Worm (Caenorhabditis elegans) whole organism, L4/young adult: ENCODE measurements around the gene F53E4.1.

ENCODE experiments used
- W03F9.2 ChIP-seq: fragments of 150-350 bp; optimal IDR thresholded peaks from 2 replicates; lab custom pipeline; 2014; ENCODE audit warnings: missing biosample characterization, missing genetic modification characterization
- dao-5 ChIP-seq: sonication (generic microtip); optimal IDR thresholded peaks from 2 replicates; lab custom pipeline; 2016; ENCODE audit warnings: missing genotype, missing genetic modification characterization, moderate library complexity, missing compliant biosample characterization
- him-1 ChIP-seq: sonication (generic microtip); optimal IDR thresholded peaks from 2 replicates; lab custom pipeline; 2016; ENCODE audit warnings: missing genotype, missing genetic modification reagents, missing genetic modification characterization, missing compliant biosample characterization

DNA sequence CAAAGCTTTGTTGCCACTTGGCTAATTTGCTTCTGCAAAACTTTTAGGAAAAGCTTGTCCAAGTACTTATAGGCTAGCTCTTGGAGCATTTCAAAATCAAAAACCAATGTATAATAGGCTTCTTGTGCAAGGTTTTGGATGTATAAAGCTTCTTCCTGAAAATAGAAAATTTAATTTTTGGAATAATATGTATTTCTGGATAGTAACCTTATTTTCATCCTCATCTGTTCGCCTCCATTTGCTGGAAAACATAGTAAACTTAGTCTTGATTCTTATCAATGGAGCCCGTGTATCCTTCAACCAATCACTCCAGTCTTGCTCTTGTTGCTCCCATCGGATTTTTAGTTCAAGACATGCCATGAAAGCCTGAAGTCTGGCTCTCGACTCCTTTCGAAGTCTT, 48.6 kb upstream of the F53E4.1 start, which contains the start of gene Y6E2A.4:
- TF ChIP-seq him-1 (tag; lab: Kevin White, UChicago), result no peak
- TF ChIP-seq dao-5 (tag; lab: Kevin White, UChicago), result no peak
- TF ChIP-seq W03F9.2 (tag; lab: Kevin White, UChicago), result no peak
